Fruit fly (Drosophila melanogaster): ENCODE results near the gene nht.

dm6 chr2L:15301841-15302240 is 16.9 kb downstream of the nht start:
- TF ChIP-seq CG12659 (GFP tag; optimal IDR thresholded peaks at IDR 0.05) (no peak), NFAT (GFP tag; IDR thresholded peaks at IDR 0.05) (no peak), br (optimal IDR thresholded peaks at IDR 0.05) (no peak)

Measured in whole organism, embryonic.